Worm (Caenorhabditis elegans) whole organism, L4 larva: ENCODE results near the gene D1005.6.

Experiments used
- F49E8.2 ChIP-seq: sonication (generic microtip); optimal IDR thresholded peaks from 2 replicates; lab custom pipeline; 2016; ENCODE audit warnings: missing compliant biosample characterization, mild to moderate bottlenecking, missing genetic modification characterization, borderline replicate concordance
- Y48G9A.11 ChIP-seq: fragments of 200-800 bp; sonication (Bioruptor generic); IDR thresholded peaks from 2 replicates; pipeline ENCODE4 v1.3.6; 2022; ENCODE audit warnings: missing genetic modification reagents, missing genetic modification characterization, missing compliant biosample characterization
- ZK546.5 ChIP-seq, 2 experiments: sonication (generic microtip); optimal IDR thresholded peaks; 2 replicates each; lab custom pipeline; 2017; ENCODE audit warnings: missing biosample characterization in 2 of 2, missing genetic modification characterization in 2 of 2
- aha-1 ChIP-seq: fragments of 150-350 bp; peaks from one replicate; lab custom pipeline; 2014; ENCODE audit warnings: missing biosample characterization, missing genetic modification characterization
- aly-2 ChIP-seq: sonication (generic microtip); optimal IDR thresholded peaks from 2 replicates; lab custom pipeline; 2018; ENCODE audit warnings: missing biosample characterization, missing genetic modification characterization
- attf-4 ChIP-seq: sonication (generic microtip); optimal IDR thresholded peaks from 3 replicates; lab custom pipeline; 2017; ENCODE audit warnings: missing biosample characterization, missing genetic modification characterization
- ceh-20 ChIP-seq: fragments of 200-800 bp; sonication (Bioruptor generic); IDR thresholded peaks from 2 replicates; pipeline ENCODE4 v1.3.6; 2022; ENCODE audit warnings: missing genetic modification reagents, missing genetic modification characterization, missing compliant biosample characterization
- daf-16 ChIP-seq, 3 experiments: sonication (generic microtip); optimal IDR thresholded peaks; 2 replicates each; lab custom pipeline; 2016 to 2017; ENCODE audit warnings: missing genetic modification characterization in 3 of 3, missing genetic modification reagents in 3 of 3, mild to moderate bottlenecking in 2 of 3, missing compliant biosample characterization in 2 of 3, missing biosample characterization in 1 of 3, moderate library complexity in 1 of 3
- dmd-6 ChIP-seq: fragments of 200-800 bp; sonication (Bioruptor generic); IDR thresholded peaks from 2 replicates; pipeline ENCODE4 v1.3.6; 2022; ENCODE audit warnings: missing genetic modification reagents, missing genetic modification characterization, missing compliant biosample characterization
- dmd-9 ChIP-seq: fragments of 200-800 bp; sonication (Bioruptor generic); IDR thresholded peaks from 2 replicates; pipeline ENCODE4 v1.3.6; 2022; ENCODE audit warnings: missing genetic modification reagents, missing genetic modification characterization, missing compliant biosample characterization
- dpl-1 ChIP-seq: fragments of 150-350 bp; optimal IDR thresholded peaks from 2 replicates; lab custom pipeline; 2014; ENCODE audit warnings: missing biosample characterization, missing genetic modification reagents, missing genetic modification characterization
- egl-43 ChIP-seq: fragments of 200-800 bp; sonication (Bioruptor generic); IDR thresholded peaks from 2 replicates; pipeline ENCODE4 v1.3.6; 2022; ENCODE audit warnings: missing genetic modification reagents, missing genetic modification characterization, missing compliant biosample characterization
- fkh-10 ChIP-seq: fragments of 150-350 bp; optimal IDR thresholded peaks from 2 replicates; lab custom pipeline; 2014; ENCODE audit warnings: missing biosample characterization, missing genetic modification reagents, missing genetic modification characterization
- fos-1 ChIP-seq: fragments of 150-350 bp; optimal IDR thresholded peaks from 2 replicates; lab custom pipeline; 2014; ENCODE audit warnings: missing biosample characterization, missing genetic modification characterization
- gei-8 ChIP-seq: fragments of 200-800 bp; sonication (Bioruptor generic); optimal IDR thresholded peaks from 2 replicates; lab custom pipeline; 2018; ENCODE audit warnings: mild to moderate bottlenecking, missing genetic modification characterization, missing compliant biosample characterization
- hif-1 ChIP-seq, 2 experiments: sonication (generic microtip); optimal IDR thresholded peaks; 2 replicates each; lab custom pipeline; 2016 to 2017; ENCODE audit warnings: missing compliant biosample characterization in 2 of 2, missing genetic modification characterization in 2 of 2, missing genetic modification reagents in 2 of 2, missing genotype in 2 of 2, mild to moderate bottlenecking in 1 of 2
- hlh-11 ChIP-seq: fragments of 200-800 bp; sonication (Bioruptor generic); optimal IDR thresholded peaks from 2 replicates; lab custom pipeline; 2018; ENCODE audit warnings: mild to moderate bottlenecking, missing genetic modification characterization, missing compliant biosample characterization
- jun-1 ChIP-seq: fragments of 150-350 bp; optimal IDR thresholded peaks from 2 replicates; lab custom pipeline; 2014; ENCODE audit warnings: missing biosample characterization, missing genetic modification reagents, missing genetic modification characterization
- lim-7 ChIP-seq: fragments of 200-800 bp; sonication (Bioruptor generic); IDR thresholded peaks from 2 replicates; pipeline ENCODE4 v1.3.6; 2022; ENCODE audit warnings: missing genetic modification characterization, missing compliant biosample characterization
- lin-15B ChIP-seq: fragments of 150-350 bp; sonication (generic microtip); optimal IDR thresholded peaks from 3 replicates; lab custom pipeline; 2014; ENCODE audit warnings: missing biosample characterization, missing genetic modification characterization
- lin-29 ChIP-seq: fragments of 200-800 bp; sonication (Bioruptor generic); IDR thresholded peaks from 2 replicates; pipeline ENCODE4 v1.3.6; 2022; ENCODE audit warnings: missing genetic modification reagents, missing genetic modification characterization, missing compliant biosample characterization
- lin-38 ChIP-seq: fragments of 200-800 bp; sonication (Bioruptor generic); IDR thresholded peaks from 2 replicates; pipeline ENCODE4 v1.3.6; 2022; ENCODE audit warnings: missing genetic modification reagents, missing genetic modification characterization, missing compliant biosample characterization
- lin-39 ChIP-seq: fragments of 150-350 bp; optimal IDR thresholded peaks from 2 replicates; lab custom pipeline; 2014; ENCODE audit warnings: missing biosample characterization, missing genetic modification reagents, missing genetic modification characterization
- mep-1 ChIP-seq: fragments of 150-350 bp; sonication (generic microtip); optimal IDR thresholded peaks from 3 replicates; lab custom pipeline; 2014; ENCODE audit warnings: missing biosample characterization, missing genetic modification characterization
- mes-2 ChIP-seq: sonication (generic microtip); optimal IDR thresholded peaks from 2 replicates; lab custom pipeline; 2016; ENCODE audit warnings: missing genotype, mild to moderate bottlenecking, missing genetic modification characterization, missing compliant biosample characterization; ENCODE audit not compliant: poor library complexity, severe bottlenecking
- mxl-3 ChIP-seq: fragments of 200-800 bp; sonication (Bioruptor generic); optimal IDR thresholded peaks from 2 replicates; lab custom pipeline; 2018; ENCODE audit warnings: mild to moderate bottlenecking, missing genetic modification characterization, missing compliant biosample characterization
- nhr-10 ChIP-seq: fragments of 150-350 bp; optimal IDR thresholded peaks from 2 replicates; lab custom pipeline; 2014; ENCODE audit warnings: missing biosample characterization, missing genetic modification characterization
- nhr-25 ChIP-seq: sonication (generic microtip); optimal IDR thresholded peaks from 2 replicates; lab custom pipeline; 2017; ENCODE audit warnings: missing genetic modification characterization, mild to moderate bottlenecking, missing compliant biosample characterization, antibody characterized with exemption, moderate library complexity, borderline replicate concordance; ENCODE audit not compliant: insufficient read depth
- nhr-28 ChIP-seq: fragments of 150-350 bp; optimal IDR thresholded peaks from 2 replicates; lab custom pipeline; 2014; ENCODE audit warnings: missing biosample characterization, missing genetic modification characterization
- nhr-41 ChIP-seq: fragments of 200-800 bp; sonication (Bioruptor generic); IDR thresholded peaks from 2 replicates; pipeline ENCODE4 v1.3.6; 2022; ENCODE audit warnings: missing genetic modification reagents, missing genetic modification characterization, missing compliant biosample characterization
- nhr-42 ChIP-seq: fragments of 200-800 bp; sonication (Bioruptor generic); IDR thresholded peaks from 2 replicates; pipeline ENCODE4 v1.3.6; 2022; ENCODE audit warnings: missing genetic modification characterization, missing compliant biosample characterization
- sdz-12 ChIP-seq: fragments of 200-800 bp; sonication (Bioruptor generic); optimal IDR thresholded peaks from 2 replicates; lab custom pipeline; 2018; ENCODE audit warnings: mild to moderate bottlenecking, missing genetic modification characterization, missing compliant biosample characterization
- set-16 ChIP-seq: fragments of 200-800 bp; sonication (Bioruptor generic); IDR thresholded peaks from 2 replicates; pipeline ENCODE4 v1.3.6; 2022; ENCODE audit warnings: missing genetic modification reagents, missing genetic modification characterization, missing compliant biosample characterization
- skn-1 ChIP-seq: fragments of 150-350 bp; optimal IDR thresholded peaks from 2 replicates; lab custom pipeline; 2014; ENCODE audit warnings: missing biosample characterization, missing genetic modification characterization
- snpc-1.2 ChIP-seq: fragments of 200-800 bp; sonication (Bioruptor generic); IDR thresholded peaks from 2 replicates; pipeline ENCODE4 v1.3.6; 2022; ENCODE audit warnings: missing genetic modification reagents, missing genetic modification characterization, missing compliant biosample characterization
- snpc-4 ChIP-seq: fragments of 150-350 bp; optimal IDR thresholded peaks from 2 replicates; lab custom pipeline; 2014; ENCODE audit warnings: missing biosample characterization, missing genetic modification characterization
- tag-97 ChIP-seq: fragments of 200-800 bp; sonication (Bioruptor generic); IDR thresholded peaks from 2 replicates; pipeline ENCODE4 v1.3.6; 2022; ENCODE audit warnings: missing genetic modification characterization, missing compliant biosample characterization
- unc-130 ChIP-seq: sonication (generic microtip); optimal IDR thresholded peaks from 2 replicates; lab custom pipeline; 2016; ENCODE audit warnings: missing genetic modification reagents, missing genetic modification characterization, missing compliant biosample characterization
- vab-7 ChIP-seq: fragments of 200-800 bp; sonication (Bioruptor generic); IDR thresholded peaks from 2 replicates; pipeline ENCODE4 v1.3.6; 2022; ENCODE audit warnings: missing genetic modification reagents, missing genetic modification characterization, missing compliant biosample characterization
- zfp-2 ChIP-seq: sonication (generic microtip); optimal IDR thresholded peaks from 2 replicates; lab custom pipeline; 2016; ENCODE audit warnings: mild to moderate bottlenecking, missing genetic modification characterization, missing compliant biosample characterization
- zfp-3 ChIP-seq: fragments of 200-800 bp; sonication (Bioruptor generic); conservative IDR thresholded peaks from 2 replicates; pipeline ENCODE4 v1.3.6; 2022; ENCODE audit warnings: missing genetic modification reagents, missing genetic modification characterization, missing compliant biosample characterization

The D1005.6 gene

ce11 chrX:1464699-1465098, at the start of gene D1005.6:
Gene D1005.6 (minus strand): TSS chrX:1464799.
- TF ChIP-seq lin-15B = no peak
- no peak for TF ChIP-seq zfp-2
- TF ChIP-seq unc-130 (GFP tag; lab: Kevin White, UChicago) = no peak
- no peak for TF ChIP-seq nhr-10 (tag; lab: Kevin White, UChicago)
- TF ChIP-seq Y48G9A.11 (GFP tag; lab: Robert Waterston, UW) = no peak
- no peak for TF ChIP-seq ZK546.5 (tag; optimal IDR thresholded peaks at IDR 0.05; lab: Kevin White, UChicago)
- no peak for TF ChIP-seq snpc-4
- TF ChIP-seq nhr-41 (GFP tag; lab: Robert Waterston, UW) = no peak
- TF ChIP-seq jun-1 = no peak
- no peak for TF ChIP-seq dmd-6 (GFP tag; lab: Robert Waterston, UW)
- no peak for TF ChIP-seq vab-7
- TF ChIP-seq aly-2 (tag; lab: Kevin White, UChicago) = no peak
- TF ChIP-seq hif-1 (tag; optimal IDR thresholded peaks at IDR 0.05; lab: Kevin White, UChicago) = no peak
- no peak for TF ChIP-seq set-16 (GFP tag; lab: Robert Waterston, UW)
- no peak for TF ChIP-seq attf-4 (tag; lab: Kevin White, UChicago)
- no peak for TF ChIP-seq lin-29 (GFP tag; lab: Robert Waterston, UW)
- TF ChIP-seq fkh-10 (GFP tag; lab: Kevin White, UChicago) = no peak
- no peak for TF ChIP-seq mes-2
- no peak for TF ChIP-seq skn-1 (tag; lab: Kevin White, UChicago)
- TF ChIP-seq, all 104 proteins: peak for 0

- no peak for TF ChIP-seq ceh-20 (GFP tag; lab: Robert Waterston, UW)
- no peak for TF ChIP-seq skn-1 (tag; lab: Kevin White, UChicago)
- peak; percentile 19; the same call in 1 of the 2 replicates for TF ChIP-seq set-16 (GFP tag; lab: Robert Waterston, UW)
- TF ChIP-seq lim-7 = 0 out of 2 replicates have a peak, but pooled peaks have one; percentile 35
- peak; percentile 97 for TF ChIP-seq aha-1 (tag; lab: Kevin White, UChicago)
- no peak for TF ChIP-seq nhr-42 (GFP tag; lab: Robert Waterston, UW)
- no peak for TF ChIP-seq dmd-9
- no peak for TF ChIP-seq fos-1 (tag; lab: Kevin White, UChicago)
- TF ChIP-seq F49E8.2 = no peak
- TF ChIP-seq zfp-3 (GFP tag; lab: Robert Waterston, UW) = no peak
Observed at ce11 chrX:1513153-1513552, 48.6 kb upstream of the D1005.6 start.

- TF ChIP-seq set-16 (GFP tag; lab: Robert Waterston, UW) = peak; percentile 80
- TF ChIP-seq tag-97 (GFP tag; lab: Robert Waterston, UW) = no peak
- TF ChIP-seq aha-1 (tag; lab: Kevin White, UChicago) = peak; percentile 48
Observed at ce11 chrX:1512307-1512706, 47.7 kb upstream of the D1005.6 start.

ce11 chrX:1508910-1509309, 44.3 kb upstream of the D1005.6 start:
- TF ChIP-seq set-16 (GFP tag; lab: Robert Waterston, UW) = peak; percentile 90

ce11 chrX:1508507-1508906, 43.9 kb upstream of the D1005.6 start:
- peak; percentile 53; the same call in 1 of the 2 replicates for TF ChIP-seq vab-7
- TF ChIP-seq lin-38 (GFP tag; lab: Robert Waterston, UW) = 0 out of 2 replicates have a peak, but pooled peaks have one; percentile 8
- TF ChIP-seq, all 104 proteins: peak for 2; not testable (repeated sequence) for 102

- peak; percentile 74 for TF ChIP-seq jun-1
- no peak for TF ChIP-seq egl-43 (GFP tag; lab: Robert Waterston, UW)
- peak; percentile 60 for TF ChIP-seq gei-8
- TF ChIP-seq mxl-3 = peak; percentile 60
- TF ChIP-seq dpl-1 (GFP tag; lab: Kevin White, UChicago) = peak; percentile 18
- TF ChIP-seq nhr-10 (tag; lab: Kevin White, UChicago) = peak; percentile 82
- no peak for TF ChIP-seq snpc-1.2 (GFP tag; lab: Robert Waterston, UW)
- no peak for TF ChIP-seq lin-39 (tag; lab: Kevin White, UChicago)
- peak; percentile 45 for TF ChIP-seq nhr-25 (tag; lab: Kevin White, UChicago)
- peak; percentile 12 for TF ChIP-seq sdz-12 (GFP tag; lab: Kevin White, UChicago)
- peak; percentile 97 for TF ChIP-seq nhr-28
- peak; percentile 98 for TF ChIP-seq hlh-11 (tag; lab: Kevin White, UChicago)
- TF ChIP-seq daf-16 (GFP tag; optimal IDR thresholded peaks at IDR 0.05; lab: Kevin White, UChicago) = peak; percentile 41 to 98
- TF ChIP-seq daf-16 (tag; optimal IDR thresholded peaks at IDR 0.05; lab: Kevin White, UChicago) = peak; percentile 100
- TF ChIP-seq mep-1 = peak; percentile 85
Observed at ce11 chrX:1504529-1505080, 40.0 kb upstream of the D1005.6 start.
